Worm (Caenorhabditis elegans) whole organism, dauer: ENCODE results near the gene Y81B9A.3.

Source experiments
- unc-62 ChIP-seq: sonication (generic microtip); optimal IDR thresholded peaks from 2 replicates; lab custom pipeline; 2017; ENCODE audit warnings: missing biosample characterization, missing genetic modification reagents, missing genetic modification characterization

Y81B9A.3 gene

DNA sequence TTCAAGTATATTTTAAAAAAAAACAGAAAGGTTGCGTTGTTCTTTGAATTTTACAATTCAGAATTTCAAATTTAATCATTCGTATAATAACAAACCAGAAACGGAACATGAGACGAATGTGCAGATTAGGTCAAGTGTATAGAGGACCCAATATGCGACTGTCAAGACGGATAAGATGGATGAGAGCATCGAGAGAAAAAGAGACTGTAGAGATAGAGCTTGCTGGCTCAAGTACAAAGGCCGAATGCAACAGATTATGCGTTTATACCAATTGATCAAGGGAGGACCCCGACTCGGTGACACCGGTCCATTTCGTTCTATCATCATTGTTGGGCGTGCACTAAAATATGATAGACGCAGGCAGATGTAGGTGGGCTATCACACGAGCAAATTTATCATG is 48.1 kb downstream of the Y81B9A.3 start:
- TF ChIP-seq unc-62 (GFP tag; lab: Kevin White, UChicago) = no peak

DNA sequence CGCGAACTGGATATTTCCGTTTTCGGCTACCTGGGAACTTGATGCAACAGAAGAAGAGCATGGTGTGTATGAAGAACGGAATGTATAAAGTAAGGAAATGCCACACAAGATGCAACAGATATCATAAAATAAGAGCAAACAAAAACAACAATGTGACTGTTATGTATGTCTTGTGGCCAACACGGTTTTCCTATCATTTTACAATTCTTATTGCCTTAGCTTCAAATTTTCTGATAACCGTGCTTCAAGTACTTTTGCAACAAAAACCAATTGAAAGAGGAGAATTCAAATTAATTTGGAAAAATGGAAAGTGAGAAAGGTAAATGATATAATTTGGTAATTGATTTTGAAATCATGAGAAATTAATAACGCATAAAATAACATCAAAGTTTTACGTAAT is 49.3 kb downstream of the Y81B9A.3 start:
- TF ChIP-seq unc-62 (GFP tag; lab: Kevin White, UChicago) = no peak

DNA sequence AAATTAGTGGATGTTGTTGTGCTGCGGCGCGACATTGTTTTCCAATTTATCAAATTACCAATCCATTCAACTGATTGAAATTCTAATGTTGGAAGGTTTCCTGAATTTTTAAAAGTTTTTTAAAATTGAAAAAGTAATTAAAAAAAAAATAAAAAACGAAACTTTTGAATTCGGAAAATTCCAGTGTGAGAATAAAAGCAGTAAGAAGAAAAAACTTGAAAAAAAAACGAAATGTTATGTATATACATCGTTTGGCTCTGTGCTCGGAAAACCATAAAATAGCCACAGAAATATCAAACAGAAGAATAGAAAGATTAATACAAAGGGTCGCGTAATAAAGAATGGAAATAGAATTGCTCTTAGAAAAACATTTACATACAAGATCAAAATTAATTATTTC is 49.8 kb downstream of the Y81B9A.3 start, which contains the start of gene vav-1:
Gene vav-1, minus strand, starts transcription at position 101 of the 400 bp plus-strand sequence.
- no peak for TF ChIP-seq unc-62 (GFP tag; lab: Kevin White, UChicago)
